Worm (Caenorhabditis elegans): Measurements from ENCODE around the gene flp-21.

ce11 chrV:7776029-7776628 lies 17.0 kb upstream of the flp-21 start, which contains the start of the genes rpl-39 and rps-30:
- TF ChIP-seq ztf-29 (GFP tag; IDR thresholded peaks at IDR 0.05) (no peak), flt-1 (GFP tag; IDR thresholded peaks at IDR 0.05) (no peak), T22C8.4 (GFP tag; IDR thresholded peaks at IDR 0.05) (peak; percentile 21; the same call in 1 of the 2 replicates)

Measured in whole organism, midembryonic.